Fruit fly (Drosophila melanogaster): Measurements from ENCODE around the gene CG44261.

DNA sequence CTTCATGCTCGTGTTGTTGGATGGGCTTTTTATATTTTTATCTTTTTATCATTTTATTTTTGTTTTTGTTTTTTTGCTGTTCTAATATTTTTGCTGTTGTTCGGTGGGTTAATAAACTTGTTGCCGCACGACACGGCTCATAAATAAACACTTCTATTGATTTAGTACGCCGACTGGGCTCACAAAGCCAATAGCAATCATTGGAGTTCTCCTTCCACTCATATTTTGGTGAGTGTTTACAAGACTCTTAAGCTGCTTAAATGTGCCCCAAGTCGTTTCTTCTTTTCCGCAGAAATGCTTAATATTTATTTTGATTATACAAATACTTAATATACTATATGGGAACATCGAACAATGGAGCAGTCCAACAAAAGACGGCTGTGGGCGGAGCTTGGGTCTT, 17.8 kb downstream of the CG44261 start:
- no peak for TF ChIP-seq ttk (optimal IDR thresholded peaks at IDR 0.05)
- TF ChIP-seq h (optimal IDR thresholded peaks at IDR 0.05): no peak
- no peak for TF ChIP-seq psq (optimal IDR thresholded peaks at IDR 0.05)
- no peak for TF ChIP-seq Sin3A (optimal IDR thresholded peaks at IDR 0.05)
- TF ChIP-seq Myc (optimal IDR thresholded peaks at IDR 0.05): no peak

Data from Kc167 (cell line).